Fruit fly (Drosophila melanogaster): Measurements from ENCODE around the gene Msh6.

DNA sequence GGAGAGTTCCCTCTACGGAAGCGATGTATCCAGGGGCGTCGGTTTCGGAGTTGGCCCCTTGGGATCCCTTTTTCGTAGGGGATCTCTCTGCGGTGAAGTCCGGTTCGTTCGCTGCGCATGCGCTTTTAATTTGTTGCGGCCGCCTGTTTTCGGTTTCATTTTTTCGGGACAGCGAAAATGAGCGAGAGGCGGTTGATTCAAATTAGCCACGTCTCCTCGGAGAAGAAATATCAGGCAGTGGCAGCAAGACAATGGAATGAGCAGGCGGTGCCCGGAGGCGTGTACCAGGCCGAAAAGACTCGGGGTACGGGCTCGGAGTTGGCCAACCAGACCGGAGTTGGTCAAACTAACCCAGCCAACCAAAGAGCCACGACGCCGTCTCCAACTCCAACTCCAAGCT lies 37.8 kb upstream of the Msh6 start:
- TF ChIP-seq Eip93F (GFP tag; optimal IDR thresholded peaks at IDR 0.05) (no peak), Hr4 (GFP tag; optimal IDR thresholded peaks at IDR 0.05) (no peak), Sox102F (GFP tag; optimal IDR thresholded peaks at IDR 0.05) (no peak), fd85E (GFP tag; optimal IDR thresholded peaks at IDR 0.05) (no peak), ss (GFP tag; optimal IDR thresholded peaks at IDR 0.05) (no peak), CG34406 (GFP tag; optimal IDR thresholded peaks at IDR 0.05) (no peak)
